Fruit fly (Drosophila melanogaster) whole organism, embryonic: ENCODE measurements around the gene CG10280.

Source experiments
- CG11456 ChIP-seq: fragments of 200-800 bp; sonication (Bioruptor generic); IDR thresholded peaks from 3 replicates; pipeline ENCODE4 v1.3.6; 2022; ENCODE audit warnings: missing biosample characterization, missing genetic modification characterization
- CG11504 ChIP-seq: fragments of 200-800 bp; sonication (Bioruptor generic); optimal IDR thresholded peaks from 3 replicates; lab custom pipeline; 2019; ENCODE audit warnings: missing biosample characterization, mild to moderate bottlenecking, missing genetic modification characterization, moderate library complexity
- CG18599 ChIP-seq: fragments of 200-800 bp; sonication (Bioruptor generic); optimal IDR thresholded peaks from 3 replicates; lab custom pipeline; 2017; ENCODE audit warnings: missing biosample characterization, missing genetic modification characterization, mild to moderate bottlenecking, moderate library complexity, missing genetic modification reagents
- CG2120 ChIP-seq: fragments of 200-800 bp; sonication (Bioruptor generic); optimal IDR thresholded peaks from 3 replicates; lab custom pipeline; 2016; ENCODE audit warnings: missing biosample characterization, missing genetic modification characterization
- CG2678 ChIP-seq: fragments of 200-800 bp; sonication (Bioruptor generic); optimal IDR thresholded peaks from 3 replicates; lab custom pipeline; 2019; ENCODE audit warnings: missing biosample characterization, mild to moderate bottlenecking, missing genetic modification characterization, moderate library complexity
- CG4730 ChIP-seq: fragments of 200-800 bp; sonication (Bioruptor generic); IDR thresholded peaks from 2 replicates; pipeline ENCODE4 v1.3.6; 2022; ENCODE audit warnings: missing biosample characterization, missing genetic modification characterization
- CG5180 ChIP-seq: fragments of 200-800 bp; sonication (Bioruptor generic); optimal IDR thresholded peaks from 3 replicates; lab custom pipeline; 2017; ENCODE audit warnings: missing biosample characterization, missing genetic modification characterization, mild to moderate bottlenecking, moderate library complexity, missing genetic modification reagents
- CG7987 ChIP-seq: fragments of 200-800 bp; sonication (Bioruptor generic); optimal IDR thresholded peaks from 2 replicates; lab custom pipeline; 2018; ENCODE audit warnings: missing biosample characterization, mild to moderate bottlenecking, missing genetic modification characterization, moderate library complexity
- CG8478 ChIP-seq: fragments of >200 bp; optimal IDR thresholded peaks from 2 replicates; lab custom pipeline; 2018
- Max ChIP-seq: fragments of 200-800 bp; sonication (Bioruptor generic); optimal IDR thresholded peaks from 2 replicates; lab custom pipeline; 2016; ENCODE audit warnings: missing biosample characterization, mild to moderate bottlenecking, missing genetic modification characterization
- NC2α ChIP-seq: fragments of 200-800 bp; sonication (Bioruptor generic); optimal IDR thresholded peaks from 2 replicates; lab custom pipeline; 2016; ENCODE audit warnings: missing biosample characterization, missing genetic modification characterization
- YL-1 ChIP-seq: fragments of 200-800 bp; sonication (Bioruptor generic); optimal IDR thresholded peaks from 3 replicates; lab custom pipeline; 2017; ENCODE audit warnings: missing biosample characterization, mild to moderate bottlenecking, missing genetic modification characterization
- al ChIP-seq: fragments of 200-800 bp; sonication (Bioruptor generic); IDR thresholded peaks from 2 replicates; pipeline ENCODE4 v1.3.6; 2022; ENCODE audit warnings: missing biosample characterization, missing genetic modification characterization
- aop ChIP-seq: fragments of 200-800 bp; sonication (Bioruptor generic); IDR thresholded peaks from 2 replicates; pipeline ENCODE4 v1.3.6; 2022; ENCODE audit warnings: missing biosample characterization, missing genetic modification characterization
- ato ChIP-seq: fragments of 200-800 bp; sonication (Bioruptor generic); IDR thresholded peaks from 2 replicates; pipeline ENCODE4 v1.3.6; 2022; ENCODE audit warnings: missing biosample characterization, missing genetic modification characterization; ENCODE audit not compliant: partially characterized antibody
- bcd ChIP-seq: fragments of 200-800 bp; sonication (Bioruptor generic); optimal IDR thresholded peaks from 2 replicates; lab custom pipeline; 2017; ENCODE audit warnings: missing biosample characterization, mild to moderate bottlenecking, missing genetic modification characterization
- gem ChIP-seq: fragments of 200-800 bp; sonication (Bioruptor generic); optimal IDR thresholded peaks from 2 replicates; lab custom pipeline; 2019; ENCODE audit warnings: missing biosample characterization, mild to moderate bottlenecking, missing genetic modification characterization, moderate library complexity
- insv ChIP-seq, 2 experiments: fragments of 200-800 bp; sonication (Bioruptor generic); optimal IDR thresholded peaks; 3 replicates each; lab custom pipeline; 2016 to 2018; ENCODE audit warnings: missing biosample characterization in 2 of 2, missing genetic modification characterization in 2 of 2
- kah ChIP-seq: fragments of 200-800 bp; sonication (Bioruptor generic); optimal IDR thresholded peaks from 2 replicates; lab custom pipeline; 2018; ENCODE audit warnings: missing biosample characterization, mild to moderate bottlenecking, missing genetic modification characterization
- pb ChIP-seq: fragments of 200-800 bp; sonication (Bioruptor generic); optimal IDR thresholded peaks from 3 replicates; lab custom pipeline; 2016; ENCODE audit warnings: missing biosample characterization, missing genetic modification characterization
- ranshi ChIP-seq: fragments of 200-800 bp; sonication (Bioruptor generic); IDR thresholded peaks from 2 replicates; pipeline ENCODE4 v1.3.6; 2022; ENCODE audit warnings: missing biosample characterization, missing genetic modification characterization
- rib ChIP-seq: fragments of 200-800 bp; sonication (Bioruptor generic); IDR thresholded peaks from 2 replicates; pipeline ENCODE4 v1.3.6; 2022; ENCODE audit warnings: missing biosample characterization, missing genetic modification characterization
- sima ChIP-seq: fragments of 200-800 bp; sonication (Bioruptor generic); optimal IDR thresholded peaks from 2 replicates; lab custom pipeline; 2016; ENCODE audit warnings: missing biosample characterization, missing genetic modification characterization

CG10280 gene

dm6 chr3R:5995381-5995780 lies 16.4 kb downstream of the CG10280 start:
- TF ChIP-seq CG11504 (tag; lab: Kevin White, UChicago) (peak; percentile 7), pb (GFP tag; lab: Kevin White, UChicago) (no peak), YL-1 (no peak), CG11456 (GFP tag; lab: Robert Waterston, UW) (no peak), gem (tag; lab: Kevin White, UChicago) (peak; percentile 13), ranshi (GFP tag; lab: Robert Waterston, UW) (no peak), insv (GFP tag; optimal IDR thresholded peaks at IDR 0.05; lab: Kevin White, UChicago) (peak in 1 of 2 experiments; percentile 57)

dm6 chr3R:5993857-5994256 lies 17.9 kb downstream of the CG10280 start:
- TF ChIP-seq CG11504 (tag; lab: Kevin White, UChicago) = peak; percentile 23
- no peak for TF ChIP-seq al (GFP tag; lab: Robert Waterston, UW)
- TF ChIP-seq gem (tag; lab: Kevin White, UChicago) = peak; percentile 18
- peak; percentile 19 for TF ChIP-seq CG2678
- no peak for TF ChIP-seq NC2α (GFP tag; lab: Kevin White, UChicago)
- TF ChIP-seq CG18599 (GFP tag; lab: Kevin White, UChicago) = peak; percentile 11
- no peak for TF ChIP-seq kah (GFP tag; lab: Kevin White, UChicago)

DNA sequence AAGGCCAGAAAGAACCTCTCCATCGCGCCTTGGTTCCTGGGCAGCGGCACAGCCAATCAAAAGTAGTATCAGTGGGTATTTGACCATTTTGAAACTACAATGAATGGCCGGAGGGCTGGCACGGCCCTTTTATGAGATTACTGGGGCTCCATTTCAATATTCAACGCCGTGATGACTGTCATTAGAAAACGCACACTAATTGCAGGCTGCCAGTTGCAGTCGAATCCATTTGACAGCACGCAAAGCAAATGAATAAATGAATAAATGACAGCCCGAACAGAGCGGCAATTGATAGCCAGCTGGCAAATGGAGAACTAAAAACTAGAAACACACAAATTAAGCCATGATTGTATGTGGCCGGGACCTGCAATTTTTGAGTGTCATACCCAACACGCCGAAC lies 35.0 kb downstream of the CG10280 start, which contains the start of gene Obp83b:
Gene Obp83b, minus strand, starts transcription at position 101 of the 400 bp plus-strand sequence.
- TF ChIP-seq Max (GFP tag; lab: Kevin White, UChicago) (no peak), CG2120 (GFP tag; lab: Kevin White, UChicago) (no peak), aop (GFP tag; lab: Robert Waterston, UW) (no peak), CG4730 (no peak)

- no peak for TF ChIP-seq sima (GFP tag; lab: Kevin White, UChicago)
Observed at dm6 chr3R:5975145-5975544, 36.6 kb downstream of the CG10280 start, which contains the start of gene Obp83a. TSS of gene Obp83a (minus strand) at chr3R:5975245.

dm6 chr3R:5960887-5961286 lies 50.8 kb downstream of the CG10280 start, which contains the start of gene CG11373:
TSS of gene CG11373 (minus strand) at chr3R:5960987.
- TF ChIP-seq rib (no peak), ato (GFP tag; lab: Robert Waterston, UW) (no peak), CG7987 (GFP tag; lab: Kevin White, UChicago) (no peak), CG5180 (GFP tag; lab: Kevin White, UChicago) (no peak), CG8478 (lab: Kevin White, UChicago) (no peak), bcd (no peak)
- TF ChIP-seq, all 482 proteins: peak for 0
